Worm (Caenorhabditis elegans) whole organism, L4 larva: Measurements from ENCODE around the gene exos-4.1.

Source experiments
- D1046.2 ChIP-seq: fragments of 200-800 bp; sonication (Bioruptor generic); IDR thresholded peaks from 2 replicates; pipeline ENCODE4 v1.3.6; 2022; ENCODE audit warnings: missing genetic modification characterization, missing compliant biosample characterization
- F10B5.3 ChIP-seq: sonication (generic microtip); optimal IDR thresholded peaks from 2 replicates; lab custom pipeline; 2016; ENCODE audit warnings: mild to moderate bottlenecking, missing genetic modification characterization, missing compliant biosample characterization
- F26F4.8 ChIP-seq: fragments of 200-800 bp; sonication (Bioruptor generic); conservative IDR thresholded peaks from 2 replicates; pipeline ENCODE4 v1.3.6; 2022; ENCODE audit warnings: missing genetic modification characterization, missing compliant biosample characterization
- F49E8.2 ChIP-seq: sonication (generic microtip); optimal IDR thresholded peaks from 2 replicates; lab custom pipeline; 2016; ENCODE audit warnings: missing compliant biosample characterization, mild to moderate bottlenecking, missing genetic modification characterization, borderline replicate concordance
- T20F7.1 ChIP-seq: fragments of 200-800 bp; sonication (Bioruptor generic); optimal IDR thresholded peaks from 2 replicates; lab custom pipeline; 2018; ENCODE audit warnings: mild to moderate bottlenecking, missing genetic modification characterization, missing compliant biosample characterization
- Y105C5A.15 ChIP-seq: fragments of 200-800 bp; sonication (Bioruptor generic); IDR thresholded peaks from 2 replicates; pipeline ENCODE4 v1.3.6; 2022; ENCODE audit warnings: missing genetic modification characterization, missing compliant biosample characterization
- Y48G9A.11 ChIP-seq: fragments of 200-800 bp; sonication (Bioruptor generic); IDR thresholded peaks from 2 replicates; pipeline ENCODE4 v1.3.6; 2022; ENCODE audit warnings: missing genetic modification reagents, missing genetic modification characterization, missing compliant biosample characterization
- ZK337.2 ChIP-seq: fragments of 200-800 bp; sonication (Bioruptor generic); IDR thresholded peaks from 2 replicates; pipeline ENCODE4 v1.3.6; 2022; ENCODE audit warnings: missing genetic modification reagents, missing genetic modification characterization, missing compliant biosample characterization
- aly-2 ChIP-seq: sonication (generic microtip); optimal IDR thresholded peaks from 2 replicates; lab custom pipeline; 2018; ENCODE audit warnings: missing biosample characterization, missing genetic modification characterization
- ceh-20 ChIP-seq: fragments of 200-800 bp; sonication (Bioruptor generic); IDR thresholded peaks from 2 replicates; pipeline ENCODE4 v1.3.6; 2022; ENCODE audit warnings: missing genetic modification reagents, missing genetic modification characterization, missing compliant biosample characterization
- ceh-82 ChIP-seq: sonication (generic microtip); optimal IDR thresholded peaks from 2 replicates; lab custom pipeline; 2017; ENCODE audit warnings: missing biosample characterization, missing genetic modification characterization
- ces-1 ChIP-seq: fragments of 150-350 bp; sonication (generic microtip); optimal IDR thresholded peaks from 4 replicates; lab custom pipeline; 2014; ENCODE audit warnings: missing biosample characterization, missing genetic modification reagents, missing genetic modification characterization
- cey-2 ChIP-seq: sonication (generic microtip); optimal IDR thresholded peaks from 3 replicates; lab custom pipeline; 2017; ENCODE audit warnings: missing genetic modification characterization, mild to moderate bottlenecking, missing compliant biosample characterization, antibody characterized with exemption, borderline replicate concordance; ENCODE audit not compliant: insufficient read depth
- ctbp-1 ChIP-seq: fragments of 200-800 bp; sonication (Bioruptor generic); IDR thresholded peaks from 2 replicates; pipeline ENCODE4 v1.3.6; 2022; ENCODE audit warnings: missing genetic modification reagents, missing genetic modification characterization, missing compliant biosample characterization
- dmd-9 ChIP-seq: fragments of 200-800 bp; sonication (Bioruptor generic); IDR thresholded peaks from 2 replicates; pipeline ENCODE4 v1.3.6; 2022; ENCODE audit warnings: missing genetic modification reagents, missing genetic modification characterization, missing compliant biosample characterization
- dve-1 ChIP-seq: sonication (generic microtip); optimal IDR thresholded peaks from 2 replicates; lab custom pipeline; 2017; ENCODE audit warnings: antibody characterized with exemption, mild to moderate bottlenecking, missing genetic modification characterization, missing compliant biosample characterization; ENCODE audit not compliant: insufficient read depth
- egl-43 ChIP-seq: fragments of 200-800 bp; sonication (Bioruptor generic); IDR thresholded peaks from 2 replicates; pipeline ENCODE4 v1.3.6; 2022; ENCODE audit warnings: missing genetic modification reagents, missing genetic modification characterization, missing compliant biosample characterization
- fos-1 ChIP-seq: fragments of 150-350 bp; optimal IDR thresholded peaks from 2 replicates; lab custom pipeline; 2014; ENCODE audit warnings: missing biosample characterization, missing genetic modification characterization
- hlh-30 ChIP-seq: sonication (generic microtip); optimal IDR thresholded peaks from 2 replicates; lab custom pipeline; 2017; ENCODE audit warnings: antibody characterized with exemption, mild to moderate bottlenecking, missing genetic modification characterization, missing compliant biosample characterization; ENCODE audit not compliant: insufficient read depth
- jun-1 ChIP-seq: fragments of 150-350 bp; optimal IDR thresholded peaks from 2 replicates; lab custom pipeline; 2014; ENCODE audit warnings: missing biosample characterization, missing genetic modification reagents, missing genetic modification characterization
- lim-7 ChIP-seq: fragments of 200-800 bp; sonication (Bioruptor generic); IDR thresholded peaks from 2 replicates; pipeline ENCODE4 v1.3.6; 2022; ENCODE audit warnings: missing genetic modification characterization, missing compliant biosample characterization
- lin-29 ChIP-seq: fragments of 200-800 bp; sonication (Bioruptor generic); IDR thresholded peaks from 2 replicates; pipeline ENCODE4 v1.3.6; 2022; ENCODE audit warnings: missing genetic modification reagents, missing genetic modification characterization, missing compliant biosample characterization
- lin-38 ChIP-seq: fragments of 200-800 bp; sonication (Bioruptor generic); IDR thresholded peaks from 2 replicates; pipeline ENCODE4 v1.3.6; 2022; ENCODE audit warnings: missing genetic modification reagents, missing genetic modification characterization, missing compliant biosample characterization
- lir-3 ChIP-seq: sonication (generic microtip); optimal IDR thresholded peaks from 2 replicates; lab custom pipeline; 2016; ENCODE audit warnings: mild to moderate bottlenecking, missing genetic modification characterization, missing compliant biosample characterization
- lsy-2 ChIP-seq, 2 experiments: fragments of 150-350 bp in 1 of 2; sonication (generic microtip) in 1 of 2; optimal IDR thresholded peaks; 2 replicates each; lab custom pipeline; 2014 to 2017; ENCODE audit warnings: missing biosample characterization in 2 of 2, missing genetic modification characterization in 2 of 2
- madf-5 ChIP-seq, 2 experiments: fragments of 200-800 bp; sonication (Bioruptor generic); IDR thresholded peaks; 2 replicates each; pipeline ENCODE4 v1.3.6; 2022; ENCODE audit warnings: missing compliant biosample characterization in 2 of 2, missing genetic modification characterization in 2 of 2
- mdt-29 ChIP-seq: fragments of 200-800 bp; sonication (Bioruptor generic); IDR thresholded peaks from 2 replicates; pipeline ENCODE4 v1.3.6; 2022; ENCODE audit warnings: missing genetic modification reagents, missing genetic modification characterization, missing compliant biosample characterization
- mxl-2 ChIP-seq: fragments of 200-800 bp; sonication (Bioruptor generic); conservative IDR thresholded peaks from 2 replicates; pipeline ENCODE4 v1.3.6; 2022; ENCODE audit warnings: missing genetic modification reagents, missing genetic modification characterization, missing compliant biosample characterization
- mxl-3 ChIP-seq: fragments of 200-800 bp; sonication (Bioruptor generic); optimal IDR thresholded peaks from 2 replicates; lab custom pipeline; 2018; ENCODE audit warnings: mild to moderate bottlenecking, missing genetic modification characterization, missing compliant biosample characterization
- nhr-28 ChIP-seq: fragments of 150-350 bp; optimal IDR thresholded peaks from 2 replicates; lab custom pipeline; 2014; ENCODE audit warnings: missing biosample characterization, missing genetic modification characterization
- nhr-42 ChIP-seq: fragments of 200-800 bp; sonication (Bioruptor generic); IDR thresholded peaks from 2 replicates; pipeline ENCODE4 v1.3.6; 2022; ENCODE audit warnings: missing genetic modification characterization, missing compliant biosample characterization
- nhr-76 ChIP-seq: fragments of 150-350 bp; optimal IDR thresholded peaks from 2 replicates; lab custom pipeline; 2014; ENCODE audit warnings: missing biosample characterization, missing genetic modification characterization
- pha-4 ChIP-seq, 2 experiments: fragments of 150-350 bp in 1 of 2; fragments of 200-800 bp in 1 of 2; sonication (Bioruptor generic) in 1 of 2; IDR thresholded peaks in 1 of 2; optimal IDR thresholded peaks in 1 of 2; 2 replicates each; pipeline versions ENCODE4 v1.3.6 to Lab custom; 2014 to 2022; ENCODE audit warnings: missing genetic modification characterization in 2 of 2, missing genetic modification reagents in 2 of 2, missing biosample characterization in 1 of 2, missing compliant biosample characterization in 1 of 2
- php-3 ChIP-seq: fragments of 200-800 bp; sonication (Bioruptor generic); IDR thresholded peaks from 2 replicates; pipeline ENCODE4 v1.3.6; 2022; ENCODE audit warnings: missing genetic modification reagents, missing genetic modification characterization, missing compliant biosample characterization
- rbr-2 ChIP-seq: sonication (generic microtip); optimal IDR thresholded peaks from 2 replicates; lab custom pipeline; 2016; ENCODE audit warnings: missing genotype, missing genetic modification characterization, missing compliant biosample characterization
- set-16 ChIP-seq: fragments of 200-800 bp; sonication (Bioruptor generic); IDR thresholded peaks from 2 replicates; pipeline ENCODE4 v1.3.6; 2022; ENCODE audit warnings: missing genetic modification reagents, missing genetic modification characterization, missing compliant biosample characterization
- spr-1 ChIP-seq: sonication (generic microtip); optimal IDR thresholded peaks from 2 replicates; lab custom pipeline; 2016; ENCODE audit warnings: mild to moderate bottlenecking, missing genetic modification characterization, missing compliant biosample characterization
- tag-97 ChIP-seq: fragments of 200-800 bp; sonication (Bioruptor generic); IDR thresholded peaks from 2 replicates; pipeline ENCODE4 v1.3.6; 2022; ENCODE audit warnings: missing genetic modification characterization, missing compliant biosample characterization
- unc-130 ChIP-seq: sonication (generic microtip); optimal IDR thresholded peaks from 2 replicates; lab custom pipeline; 2016; ENCODE audit warnings: missing genetic modification reagents, missing genetic modification characterization, missing compliant biosample characterization
- unc-39 ChIP-seq: sonication (generic microtip); optimal IDR thresholded peaks from 2 replicates; lab custom pipeline; 2017; ENCODE audit warnings: missing biosample characterization, missing genetic modification characterization
- unc-62 ChIP-seq, 3 experiments: fragments of 150-350 bp in 1 of 3; sonication (generic microtip); optimal IDR thresholded peaks in 2 of 3; peaks in 1 of 3; 1 replicate in 1 of 3; 2 replicates in 2 of 3; lab custom pipeline; 2014 to 2017; ENCODE audit warnings: missing biosample characterization in 3 of 3, missing genetic modification characterization in 3 of 3, missing genetic modification reagents in 3 of 3, missing genotype in 1 of 3
- vab-7 ChIP-seq: fragments of 200-800 bp; sonication (Bioruptor generic); IDR thresholded peaks from 2 replicates; pipeline ENCODE4 v1.3.6; 2022; ENCODE audit warnings: missing genetic modification reagents, missing genetic modification characterization, missing compliant biosample characterization
- zfp-2 ChIP-seq: sonication (generic microtip); optimal IDR thresholded peaks from 2 replicates; lab custom pipeline; 2016; ENCODE audit warnings: mild to moderate bottlenecking, missing genetic modification characterization, missing compliant biosample characterization
- zfp-3 ChIP-seq: fragments of 200-800 bp; sonication (Bioruptor generic); conservative IDR thresholded peaks from 2 replicates; pipeline ENCODE4 v1.3.6; 2022; ENCODE audit warnings: missing genetic modification reagents, missing genetic modification characterization, missing compliant biosample characterization
- zip-2 ChIP-seq: fragments of 150-350 bp; optimal IDR thresholded peaks from 2 replicates; lab custom pipeline; 2014; ENCODE audit warnings: missing biosample characterization, missing genetic modification characterization

The exos-4.1 gene

DNA sequence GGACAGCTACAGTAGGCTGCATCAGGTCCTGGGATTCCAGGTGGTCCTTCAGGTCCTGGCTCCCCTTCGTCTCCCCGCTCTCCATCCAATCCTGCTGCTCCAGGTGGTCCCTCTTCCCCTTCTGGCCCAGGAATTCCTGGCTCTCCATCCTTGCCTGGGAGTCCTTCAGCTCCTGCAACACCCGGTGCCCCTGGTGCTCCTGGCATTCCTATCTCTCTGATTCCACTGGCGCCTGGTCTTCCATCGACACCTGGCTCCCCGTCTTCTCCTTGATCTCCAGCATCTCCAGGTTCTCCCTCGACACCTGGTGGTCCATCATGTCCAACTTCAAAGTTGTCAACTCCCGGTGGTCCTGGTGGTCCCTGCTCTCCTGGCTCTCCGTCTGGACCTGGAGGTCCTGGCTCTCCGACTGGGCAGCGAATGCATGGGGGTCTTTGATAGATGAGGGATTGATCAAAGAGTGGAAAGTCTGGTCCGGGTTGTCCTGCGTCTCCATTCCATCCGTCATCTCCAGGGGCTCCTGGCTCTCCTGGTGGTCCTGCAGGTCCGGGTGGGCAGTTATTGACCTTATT, 9.0 kb upstream of the exos-4.1 start:
- TF ChIP-seq T20F7.1 (GFP tag; lab: Kevin White, UChicago) (no peak), Y48G9A.11 (GFP tag; lab: Robert Waterston, UW) (no peak), egl-43 (0 out of 2 replicates have a peak, but pooled peaks have one; percentile 5), Y105C5A.15 (GFP tag; lab: Robert Waterston, UW) (no peak), unc-39 (tag; lab: Kevin White, UChicago) (no peak), F10B5.3 (tag; lab: Kevin White, UChicago) (no peak), set-16 (GFP tag; lab: Robert Waterston, UW) (peak; percentile 95), dve-1 (tag; lab: Kevin White, UChicago) (no peak)

- no peak for TF ChIP-seq mxl-3 (GFP tag; lab: Kevin White, UChicago)
- no peak for TF ChIP-seq nhr-42 (GFP tag; lab: Robert Waterston, UW)
- no peak for TF ChIP-seq unc-62 (GFP tag; optimal IDR thresholded peaks at IDR 0.05 in 1 of 2; lab: Kevin White, UChicago)
- no peak for TF ChIP-seq unc-62 (tag; optimal IDR thresholded peaks at IDR 0.05; lab: Kevin White, UChicago)
- TF ChIP-seq zfp-3 (GFP tag; lab: Robert Waterston, UW): no peak
- no peak for TF ChIP-seq lin-29 (GFP tag; lab: Robert Waterston, UW)
- TF ChIP-seq mxl-2: no peak
- no peak for TF ChIP-seq lim-7 (GFP tag; lab: Robert Waterston, UW)
- TF ChIP-seq F49E8.2 (tag; lab: Kevin White, UChicago): no peak
- no peak for TF ChIP-seq dve-1 (tag; lab: Kevin White, UChicago)
- TF ChIP-seq ceh-20: no peak
- TF ChIP-seq D1046.2 (GFP tag; lab: Robert Waterston, UW): no peak
Observed at ce11 chrIV:13090967-13091366, 7.8 kb upstream of the exos-4.1 start, which contains the start of gene col-132. Gene col-132 (minus strand): TSS chrIV:13091067.

DNA sequence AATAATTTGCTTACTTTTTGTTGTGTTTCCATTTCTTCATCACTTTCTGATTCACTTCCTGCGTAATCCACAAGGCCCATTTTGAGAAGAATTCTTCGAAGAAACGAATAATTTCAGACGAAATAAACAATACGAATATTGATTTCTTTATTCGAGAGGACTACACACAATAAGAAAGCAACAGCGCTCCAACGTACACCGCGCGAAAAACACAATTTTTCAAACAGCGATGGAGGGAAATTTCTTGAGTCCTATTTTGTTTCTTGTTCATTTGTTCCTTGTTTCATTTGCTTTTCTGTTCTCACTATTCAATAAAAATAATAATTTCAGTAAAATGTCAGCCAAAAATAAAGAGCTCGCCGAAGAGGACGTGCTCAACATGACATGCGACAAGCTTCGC, 5.1 kb upstream of the exos-4.1 start, which contains the start of the genes prcc-1 and C39E9.12:
prcc-1 (minus strand) TSS at position 119 of the 400 bp plus-strand sequence.
C39E9.12 (plus strand) TSS at position 331 of the 400 bp plus-strand sequence.
- no peak for TF ChIP-seq zip-2 (tag; lab: Kevin White, UChicago)
- TF ChIP-seq dve-1 (tag; lab: Kevin White, UChicago): peak; percentile 53
- TF ChIP-seq unc-130 (GFP tag; lab: Kevin White, UChicago): peak; percentile 80
- TF ChIP-seq nhr-76 (tag; lab: Kevin White, UChicago): no peak
- TF ChIP-seq mdt-29 (GFP tag; lab: Robert Waterston, UW): no peak
- TF ChIP-seq ces-1 (GFP tag; lab: Kevin White, UChicago): no peak
- no peak for TF ChIP-seq spr-1 (tag; lab: Kevin White, UChicago)
- TF ChIP-seq tag-97: no peak
- no peak for TF ChIP-seq zfp-2
- no peak for TF ChIP-seq jun-1 (tag; lab: Kevin White, UChicago)
- TF ChIP-seq madf-5 (GFP tag; IDR thresholded peaks at IDR 0.05; lab: Robert Waterston, UW): no peak
- TF ChIP-seq nhr-28 (tag; lab: Kevin White, UChicago): peak; percentile 60
- TF ChIP-seq pha-4 (GFP tag; IDR thresholded peaks at IDR 0.05; lab: Robert Waterston, UW): no peak
- TF ChIP-seq pha-4 (tag; optimal IDR thresholded peaks at IDR 0.05; lab: Kevin White, UChicago): peak; percentile 25
- TF ChIP-seq vab-7: no peak
- no peak for TF ChIP-seq dmd-9 (GFP tag; lab: Robert Waterston, UW)
- no peak for TF ChIP-seq cey-2 (tag; lab: Kevin White, UChicago)
- no peak for TF ChIP-seq nhr-42 (GFP tag; lab: Robert Waterston, UW)
- no peak for TF ChIP-seq php-3
- peak; percentile 53 for TF ChIP-seq hlh-30
- TF ChIP-seq ceh-82 (tag; lab: Kevin White, UChicago): no peak
- peak; percentile 94 for TF ChIP-seq lin-38 (GFP tag; lab: Robert Waterston, UW)
- TF ChIP-seq egl-43: no peak
- peak; percentile 10 for TF ChIP-seq rbr-2 (tag; lab: Kevin White, UChicago)
- TF ChIP-seq ctbp-1 (GFP tag; lab: Robert Waterston, UW): no peak
- no peak for TF ChIP-seq F26F4.8 (GFP tag; lab: Robert Waterston, UW)
- no peak for TF ChIP-seq F49E8.2 (tag; lab: Kevin White, UChicago)
- no peak for TF ChIP-seq fos-1 (tag; lab: Kevin White, UChicago)
- peak in 1 of 2 experiments; percentile 88 for TF ChIP-seq lsy-2 (tag; optimal IDR thresholded peaks at IDR 0.05; lab: Kevin White, UChicago)
- no peak for TF ChIP-seq aly-2 (tag; lab: Kevin White, UChicago)
- TF ChIP-seq ZK337.2: no peak
- TF ChIP-seq lir-3: no peak
